Worm (Caenorhabditis elegans) whole organism, late embryonic: ENCODE measurements around the gene F20A1.4.

Source experiments
- C38D4.7 ChIP-seq: fragments of 200-800 bp; sonication (Bioruptor generic); optimal IDR thresholded peaks from 2 replicates; lab custom pipeline; 2018; ENCODE audit warnings: mild to moderate bottlenecking, missing genetic modification characterization, moderate library complexity, missing compliant biosample characterization
- F13H6.1 ChIP-seq: sonication (generic microtip); optimal IDR thresholded peaks from 2 replicates; lab custom pipeline; 2016; ENCODE audit warnings: missing genetic modification characterization, missing compliant biosample characterization
- K02D7.2 ChIP-seq: sonication (generic microtip); optimal IDR thresholded peaks from 2 replicates; lab custom pipeline; 2017; ENCODE audit warnings: mild to moderate bottlenecking, missing genetic modification characterization, missing compliant biosample characterization
- T23F11.4 ChIP-seq: fragments of 200-800 bp; sonication (Bioruptor generic); optimal IDR thresholded peaks from 2 replicates; lab custom pipeline; 2018; ENCODE audit warnings: mild to moderate bottlenecking, missing genetic modification characterization, missing compliant biosample characterization
- Y22D7AL.16 ChIP-seq: sonication (generic microtip); optimal IDR thresholded peaks from 2 replicates; lab custom pipeline; 2016; ENCODE audit warnings: missing genetic modification characterization, missing compliant biosample characterization
- ahr-1 ChIP-seq: sonication (generic microtip); optimal IDR thresholded peaks from 2 replicates; lab custom pipeline; 2016; ENCODE audit warnings: missing genetic modification characterization, missing compliant biosample characterization
- ama-1 ChIP-seq: fragments of 150-350 bp; optimal IDR thresholded peaks from 2 replicates; lab custom pipeline; 2014
- ceh-18 ChIP-seq: sonication (generic microtip); optimal IDR thresholded peaks from 2 replicates; lab custom pipeline; 2016; ENCODE audit warnings: missing genetic modification characterization, missing compliant biosample characterization
- ceh-22 ChIP-seq: sonication (generic microtip); optimal IDR thresholded peaks from 2 replicates; lab custom pipeline; 2017; ENCODE audit warnings: missing biosample characterization, missing genetic modification characterization
- ceh-34 ChIP-seq: sonication (generic microtip); optimal IDR thresholded peaks from 2 replicates; lab custom pipeline; 2016; ENCODE audit warnings: mild to moderate bottlenecking, missing genetic modification characterization, missing compliant biosample characterization
- ceh-48 ChIP-seq: sonication (generic microtip); optimal IDR thresholded peaks from 2 replicates; lab custom pipeline; 2016; ENCODE audit warnings: missing genetic modification characterization, inconsistent platforms, missing compliant biosample characterization
- dmd-4 ChIP-seq: sonication (generic microtip); optimal IDR thresholded peaks from 2 replicates; lab custom pipeline; 2016; ENCODE audit warnings: borderline replicate concordance, missing genetic modification characterization, missing compliant biosample characterization
- elt-2 ChIP-seq: sonication (generic microtip); optimal IDR thresholded peaks from 2 replicates; lab custom pipeline; 2016; ENCODE audit warnings: missing genetic modification reagents, missing genetic modification characterization, missing compliant biosample characterization
- ets-4 ChIP-seq: sonication (generic microtip); optimal IDR thresholded peaks from 2 replicates; lab custom pipeline; 2016; ENCODE audit warnings: missing genetic modification characterization, missing compliant biosample characterization
- gmeb-2 ChIP-seq: sonication (generic microtip); optimal IDR thresholded peaks from 2 replicates; lab custom pipeline; 2016; ENCODE audit warnings: missing genetic modification characterization, inconsistent platforms, missing compliant biosample characterization
- hlh-30 ChIP-seq: sonication (generic microtip); optimal IDR thresholded peaks from 2 replicates; lab custom pipeline; 2017; ENCODE audit warnings: antibody characterized with exemption, missing genetic modification characterization, missing compliant biosample characterization; ENCODE audit not compliant: insufficient read depth
- lim-6 ChIP-seq: sonication (generic microtip); optimal IDR thresholded peaks from 2 replicates; lab custom pipeline; 2016; ENCODE audit warnings: missing genetic modification characterization, missing compliant biosample characterization
- lin-11 ChIP-seq: fragments of 200-800 bp; sonication (Bioruptor generic); optimal IDR thresholded peaks from 2 replicates; lab custom pipeline; 2018; ENCODE audit warnings: mild to moderate bottlenecking, missing genetic modification characterization, missing compliant biosample characterization
- madf-2 ChIP-seq: sonication (generic microtip); optimal IDR thresholded peaks from 2 replicates; lab custom pipeline; 2017; ENCODE audit warnings: missing genetic modification characterization, missing compliant biosample characterization
- mec-3 ChIP-seq: sonication (generic microtip); optimal IDR thresholded peaks from 2 replicates; lab custom pipeline; 2016; ENCODE audit warnings: borderline replicate concordance, missing genetic modification characterization, missing compliant biosample characterization
- nfya-1 ChIP-seq: sonication (generic microtip); optimal IDR thresholded peaks from 2 replicates; lab custom pipeline; 2017; ENCODE audit warnings: missing genetic modification characterization, mild to moderate bottlenecking, missing compliant biosample characterization, antibody characterized with exemption, moderate library complexity
- nhr-11 ChIP-seq: fragments of 150-350 bp; optimal IDR thresholded peaks from 2 replicates; lab custom pipeline; 2014; ENCODE audit warnings: missing biosample characterization, missing genetic modification characterization
- pat-9 ChIP-seq: fragments of 200-800 bp; sonication (Bioruptor generic); optimal IDR thresholded peaks from 2 replicates; lab custom pipeline; 2018; ENCODE audit warnings: mild to moderate bottlenecking, missing genetic modification characterization, moderate library complexity, missing compliant biosample characterization
- pros-1 ChIP-seq: fragments of 150-350 bp; optimal IDR thresholded peaks from 2 replicates; lab custom pipeline; 2014; ENCODE audit warnings: missing biosample characterization, missing genetic modification reagents, missing genetic modification characterization
- ref-2 ChIP-seq: sonication (generic microtip); optimal IDR thresholded peaks from 2 replicates; lab custom pipeline; 2016; ENCODE audit warnings: missing genetic modification characterization, missing compliant biosample characterization
- sdc-2 ChIP-seq: sonication (generic microtip); optimal IDR thresholded peaks from 2 replicates; lab custom pipeline; 2016; ENCODE audit warnings: missing genotype, missing genetic modification characterization, missing compliant biosample characterization
- sox-2 ChIP-seq: fragments of 200-800 bp; sonication (Bioruptor generic); IDR thresholded peaks from 2 replicates; pipeline ENCODE4 v1.3.6; 2022; ENCODE audit warnings: missing genetic modification reagents, missing genetic modification characterization, missing compliant biosample characterization
- sox-4 ChIP-seq: sonication (generic microtip); optimal IDR thresholded peaks from 2 replicates; lab custom pipeline; 2017; ENCODE audit warnings: mild to moderate bottlenecking, missing genetic modification characterization, inconsistent platforms, missing compliant biosample characterization
- unc-3 ChIP-seq, 2 experiments: fragments of 200-800 bp in 1 of 2; sonication (Bioruptor generic) in 1 of 2; sonication (generic microtip) in 1 of 2; conservative IDR thresholded peaks in 1 of 2; optimal IDR thresholded peaks in 1 of 2; 2 replicates each; pipeline versions ENCODE4 v1.3.6 to Lab custom; 2016 to 2022; ENCODE audit warnings: missing compliant biosample characterization in 2 of 2, missing genetic modification characterization in 2 of 2, missing genetic modification reagents in 1 of 2
- unc-42 ChIP-seq: sonication (generic microtip); optimal IDR thresholded peaks from 2 replicates; lab custom pipeline; 2016; ENCODE audit warnings: missing genotype, missing genetic modification characterization, missing compliant biosample characterization
- unc-86 ChIP-seq: sonication (generic microtip); optimal IDR thresholded peaks from 2 replicates; lab custom pipeline; 2016; ENCODE audit warnings: missing genetic modification characterization, missing compliant biosample characterization
- ztf-16 ChIP-seq: sonication (generic microtip); optimal IDR thresholded peaks from 2 replicates; lab custom pipeline; 2017; ENCODE audit warnings: missing genetic modification characterization, missing compliant biosample characterization

The F20A1.4 gene

DNA sequence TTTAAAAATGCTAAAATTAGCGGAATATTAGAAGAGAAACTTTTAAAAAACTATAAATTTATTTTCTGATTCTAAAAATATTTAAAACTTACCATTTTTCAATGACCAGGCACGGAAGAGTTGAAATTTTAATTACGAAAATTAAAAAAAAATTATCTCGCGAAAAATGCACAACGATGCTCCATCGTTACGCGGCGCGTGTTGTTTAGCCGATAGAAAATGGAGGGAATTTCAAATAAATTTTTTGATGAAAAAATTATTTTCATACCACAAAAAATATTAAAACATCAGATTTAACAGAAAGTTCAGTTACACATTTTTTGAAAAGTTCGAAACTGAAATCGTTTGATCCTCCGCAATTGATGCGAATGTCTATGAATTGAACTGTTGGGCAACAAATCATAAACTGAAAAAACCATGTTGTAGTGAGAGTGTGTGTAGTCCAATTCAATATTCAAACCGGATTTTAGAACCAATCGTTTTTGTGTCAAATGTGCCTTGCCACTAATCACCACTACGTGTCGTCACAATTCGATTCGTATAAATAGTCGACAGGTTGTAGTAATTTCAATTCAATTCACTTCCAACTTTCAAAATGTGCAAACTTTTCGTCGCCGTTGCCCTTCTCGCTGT, 29.6 kb upstream of the F20A1.4 start, which contains the start of the genes tofu-2 and spig-1:
tofu-2 (minus strand) TSS at position 116 of the 633 bp plus-strand sequence.
spig-1 (plus strand) TSS at position 583 of the 633 bp plus-strand sequence.
- no peak for TF ChIP-seq K02D7.2
- no peak for TF ChIP-seq F13H6.1 (tag; lab: Kevin White, UChicago)
- no peak for TF ChIP-seq Y22D7AL.16
- TF ChIP-seq nhr-11 (tag; lab: Kevin White, UChicago), result no peak
- TF ChIP-seq pat-9 (tag; lab: Kevin White, UChicago), result no peak
- no peak for TF ChIP-seq gmeb-2 (tag; lab: Kevin White, UChicago)
- TF ChIP-seq pros-1 (tag; lab: Kevin White, UChicago), result no peak
- TF ChIP-seq nfya-1, result no peak
- no peak for TF ChIP-seq sox-2 (GFP tag; lab: Robert Waterston, UW)
- TF ChIP-seq T23F11.4, result no peak
- TF ChIP-seq, all 69 proteins: peak for 0

DNA sequence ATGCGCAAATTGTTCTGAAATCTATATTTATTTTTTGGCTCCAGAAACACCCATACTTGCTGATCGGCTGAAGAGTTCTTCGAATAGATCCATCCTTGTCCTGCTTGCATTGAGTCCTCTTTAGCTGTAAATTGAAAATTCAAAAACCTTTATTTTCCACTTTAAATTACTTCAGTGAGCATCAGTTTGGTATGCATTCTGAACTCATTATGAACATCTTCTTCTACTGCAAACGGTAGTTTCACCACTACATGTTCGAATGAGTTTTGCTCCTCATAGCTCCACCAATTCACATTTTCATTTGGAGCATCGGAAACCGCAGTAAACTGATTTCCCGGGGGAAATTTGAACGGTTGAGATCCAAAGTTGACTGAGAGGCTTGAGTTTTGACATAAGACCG, 28.5 kb upstream of the F20A1.4 start:
- no peak for TF ChIP-seq F13H6.1 (tag; lab: Kevin White, UChicago)

DNA sequence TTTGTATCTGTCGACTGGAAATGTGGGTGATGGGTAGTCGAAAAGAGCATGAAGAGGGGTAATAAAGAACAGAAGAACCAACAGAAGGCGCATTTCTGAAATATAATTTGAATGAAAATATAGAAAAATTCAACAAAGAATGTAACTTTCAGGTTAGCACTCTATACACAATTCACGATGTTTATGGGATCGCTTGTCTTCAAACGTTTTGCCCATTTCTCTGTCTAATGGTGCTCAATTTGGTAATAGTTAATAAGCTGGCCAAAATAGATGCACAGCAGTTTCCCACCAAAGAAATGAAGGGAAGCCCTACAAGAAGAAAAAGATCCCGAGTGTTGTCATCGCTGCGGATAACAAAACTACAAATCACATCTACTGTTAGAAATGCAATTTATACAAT, 25.8 kb upstream of the F20A1.4 start, which contains the start of gene F20A1.8:
F20A1.8 (minus strand) TSS at position 101 of the 400 bp plus-strand sequence.
- TF ChIP-seq unc-42 (tag; lab: Kevin White, UChicago), result no peak
- no peak for TF ChIP-seq lim-6 (tag; lab: Kevin White, UChicago)
- no peak for TF ChIP-seq nhr-11 (tag; lab: Kevin White, UChicago)
- no peak for TF ChIP-seq hlh-30 (tag; lab: Kevin White, UChicago)
- TF ChIP-seq elt-2, result no peak
- TF ChIP-seq ahr-1 (tag; lab: Kevin White, UChicago), result no peak
- no peak for TF ChIP-seq ceh-22 (tag; lab: Kevin White, UChicago)
- TF ChIP-seq madf-2 (tag; lab: Kevin White, UChicago), result no peak
- TF ChIP-seq lin-11, result no peak
- TF ChIP-seq unc-86 (tag; lab: Kevin White, UChicago), result no peak

DNA sequence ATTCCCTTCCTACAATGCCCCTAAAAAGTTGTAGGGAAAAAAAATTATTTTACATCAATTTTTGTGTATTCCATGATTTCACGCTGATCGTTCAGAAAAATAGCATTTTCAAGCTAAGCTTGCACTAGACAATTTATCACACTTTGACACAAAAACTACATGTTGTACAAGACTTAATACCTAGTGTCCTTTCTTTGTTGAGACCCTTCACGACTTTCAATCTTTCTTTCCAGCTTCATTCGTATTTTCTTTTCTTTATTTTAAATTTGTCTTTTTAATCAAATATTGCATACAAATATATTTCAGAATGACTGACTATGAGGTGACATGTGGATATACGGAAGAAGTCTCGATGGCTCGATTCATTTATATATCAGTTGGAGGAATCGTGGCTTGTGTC, 24.3 kb upstream of the F20A1.4 start, which contains the start of gene F20A1.2:
F20A1.2 (plus strand) TSS at position 301 of the 400 bp plus-strand sequence.
- TF ChIP-seq hlh-30 (tag; lab: Kevin White, UChicago), result no peak
- TF ChIP-seq mec-3 (tag; lab: Kevin White, UChicago), result no peak
- TF ChIP-seq sdc-2 (tag; lab: Kevin White, UChicago), result no peak
- no peak for TF ChIP-seq ceh-18
- TF ChIP-seq nhr-11 (tag; lab: Kevin White, UChicago), result no peak
- TF ChIP-seq sox-4, result no peak
- no peak for TF ChIP-seq unc-86 (tag; lab: Kevin White, UChicago)

DNA sequence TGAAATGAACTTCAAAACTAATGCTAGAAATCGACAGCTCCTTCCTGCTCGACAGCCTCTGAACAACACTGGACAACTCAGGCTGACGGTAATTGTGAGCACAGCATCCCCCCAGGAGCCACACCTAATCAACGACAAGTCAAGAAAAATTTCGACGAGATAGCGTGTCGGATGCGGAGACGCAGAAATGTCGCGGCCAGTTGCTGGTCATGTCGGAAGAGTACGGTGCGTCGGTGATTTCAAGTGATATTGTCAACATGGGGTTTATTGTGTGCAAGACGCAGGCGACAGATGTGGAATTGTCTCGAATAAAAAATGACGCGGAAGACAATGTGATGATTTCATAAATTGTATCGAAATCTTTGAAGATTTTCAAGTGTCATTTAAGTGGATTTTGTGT, 14.8 kb upstream of the F20A1.4 start, which contains the start of gene twk-11:
twk-11 (minus strand) TSS at position 101 of the 400 bp plus-strand sequence.
- no peak for TF ChIP-seq ets-4 (tag; lab: Kevin White, UChicago)
- no peak for TF ChIP-seq dmd-4 (tag; lab: Kevin White, UChicago)
- no peak for TF ChIP-seq unc-3 (GFP tag; conservative IDR thresholded peaks at IDR 0.05; lab: Robert Waterston, UW)
- no peak for TF ChIP-seq unc-3 (tag; optimal IDR thresholded peaks at IDR 0.05; lab: Kevin White, UChicago)
- TF ChIP-seq ama-1, result no peak
- TF ChIP-seq ceh-34 (tag; lab: Kevin White, UChicago), result no peak
- no peak for TF ChIP-seq ref-2 (tag; lab: Kevin White, UChicago)
- no peak for TF ChIP-seq ceh-48 (tag; lab: Kevin White, UChicago)
- TF ChIP-seq ztf-16, result no peak
- TF ChIP-seq C38D4.7, result no peak
